Fruit fly (Drosophila melanogaster) whole organism, pupa: Measurements from ENCODE around the gene CG32299.
A peak's percentile ranks its signal among the peaks of the same experiment; 100 is the strongest.

Source experiments
- CG10348 ChIP-seq: fragments of 200-800 bp; sonication (Bioruptor generic); IDR thresholded peaks from 2 replicates; pipeline ENCODE4 v1.3.6; 2022; ENCODE audit warnings: missing biosample characterization, missing genetic modification characterization
- CG12605 ChIP-seq: fragments of 200-800 bp; sonication (Bioruptor generic); IDR thresholded peaks from 2 replicates; pipeline ENCODE4 v1.3.6; 2022; ENCODE audit warnings: missing biosample characterization, missing genetic modification characterization
- CG13204 ChIP-seq: fragments of 200-800 bp; sonication (Bioruptor generic); optimal IDR thresholded peaks from 2 replicates; lab custom pipeline; 2018; ENCODE audit warnings: missing biosample characterization, mild to moderate bottlenecking, missing genetic modification characterization, moderate library complexity
- CG14655 ChIP-seq: fragments of 200-800 bp; sonication (Bioruptor generic); optimal IDR thresholded peaks from 3 replicates; lab custom pipeline; 2017; ENCODE audit warnings: mild to moderate bottlenecking, missing biosample characterization, missing genetic modification reagents, missing genetic modification characterization
- CG15710 ChIP-seq: fragments of 200-800 bp; sonication (Bioruptor generic); optimal IDR thresholded peaks from 2 replicates; lab custom pipeline; 2018; ENCODE audit warnings: missing biosample characterization, mild to moderate bottlenecking, missing genetic modification characterization, moderate library complexity
- CG17806 ChIP-seq: fragments of 200-800 bp; sonication (Bioruptor generic); optimal IDR thresholded peaks from 2 replicates; lab custom pipeline; 2018; ENCODE audit warnings: missing biosample characterization, mild to moderate bottlenecking, missing genetic modification characterization, moderate library complexity
- CG32121 ChIP-seq: fragments of 200-800 bp; sonication (Bioruptor generic); IDR thresholded peaks from 2 replicates; pipeline ENCODE4 v1.3.6; 2022; ENCODE audit warnings: missing biosample characterization, missing genetic modification characterization
- CG34367 ChIP-seq: fragments of 200-800 bp; sonication (Bioruptor generic); optimal IDR thresholded peaks from 2 replicates; lab custom pipeline; 2018; ENCODE audit warnings: missing biosample characterization, mild to moderate bottlenecking, missing genetic modification characterization
- CG4496 ChIP-seq: fragments of 200-800 bp; sonication (Bioruptor generic); IDR thresholded peaks from 3 replicates; pipeline ENCODE4 v1.3.6; 2022; ENCODE audit warnings: missing biosample characterization, missing genetic modification characterization
- CG8159 ChIP-seq: fragments of 200-800 bp; sonication (Bioruptor generic); optimal IDR thresholded peaks from 3 replicates; lab custom pipeline; 2018; ENCODE audit warnings: missing biosample characterization, mild to moderate bottlenecking, missing genetic modification characterization, moderate library complexity
- EcR ChIP-seq: fragments of 200-800 bp; sonication (Bioruptor generic); optimal IDR thresholded peaks from 3 replicates; lab custom pipeline; 2019; ENCODE audit warnings: missing biosample characterization, missing genetic modification characterization, mild to moderate bottlenecking, moderate library complexity, missing genetic modification reagents
- Ets98B ChIP-seq: fragments of 200-800 bp; sonication (Bioruptor generic); IDR thresholded peaks from 2 replicates; pipeline ENCODE4 v1.3.6; 2022; ENCODE audit warnings: missing biosample characterization, missing genetic modification characterization
- Pif1A ChIP-seq: fragments of 200-800 bp; sonication (Bioruptor generic); optimal IDR thresholded peaks from 3 replicates; lab custom pipeline; 2016; ENCODE audit warnings: missing biosample characterization, missing genetic modification characterization
- rn ChIP-seq: fragments of 200-800 bp; sonication (Bioruptor generic); IDR thresholded peaks from 2 replicates; pipeline ENCODE4 v1.3.6; 2022; ENCODE audit warnings: missing biosample characterization, missing genetic modification characterization

DNA sequence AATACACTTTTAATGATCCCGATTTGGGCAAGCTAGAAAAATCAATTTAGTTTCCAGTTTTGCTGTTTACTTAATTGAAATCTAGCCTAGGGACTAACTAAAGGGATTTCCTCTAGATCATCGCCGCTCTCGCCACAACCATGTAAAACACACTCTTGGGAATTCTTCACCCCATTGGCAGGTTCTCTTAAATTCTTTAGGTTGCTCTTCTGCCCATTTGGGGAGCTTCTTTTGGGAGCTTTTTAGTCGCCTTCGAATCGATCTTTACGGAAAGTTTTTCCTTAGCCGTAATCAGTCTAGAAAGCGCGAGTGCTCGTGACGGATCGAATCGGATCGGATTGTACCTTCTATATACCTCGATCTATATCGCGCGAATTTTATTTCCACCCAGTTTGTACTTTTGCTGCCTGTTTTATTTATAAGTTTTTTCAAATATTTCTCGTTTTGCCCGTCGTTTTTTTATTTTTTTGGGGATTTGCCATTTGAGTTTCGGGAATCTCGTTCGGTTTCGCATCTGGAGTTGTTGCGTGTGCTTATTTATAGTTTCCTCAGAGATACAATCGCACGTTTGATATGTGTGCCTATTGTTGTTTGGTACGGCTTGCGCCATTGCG lies 9.5 kb upstream of the CG32299 start:
- TF ChIP-seq EcR (no peak), rn (GFP tag; lab: Robert Waterston, UW) (no peak), Ets98B (GFP tag; lab: Robert Waterston, UW) (no peak), CG15710 (tag; lab: Kevin White, UChicago) (no peak), CG10348 (GFP tag; lab: Robert Waterston, UW) (no peak), CG14655 (no peak), CG4496 (GFP tag; lab: Robert Waterston, UW) (no peak), CG12605 (GFP tag; lab: Robert Waterston, UW) (no peak), CG13204 (GFP tag; lab: Kevin White, UChicago) (no peak), CG32121 (GFP tag; lab: Robert Waterston, UW) (0 out of 2 replicates have a peak, but pooled peaks have one; percentile 36), CG34367 (tag; lab: Kevin White, UChicago) (no peak), CG8159 (tag; lab: Kevin White, UChicago) (no peak), Pif1A (GFP tag; lab: Kevin White, UChicago) (no peak), CG17806 (tag; lab: Kevin White, UChicago) (no peak)
